Worm (Caenorhabditis elegans): ENCODE data around the gene chil-24.
"Not testable (repeated sequence)": the region's sequence is repeated elsewhere in the genome, so short reads cannot be mapped to it uniquely, and the experiment has no call there.

Gene chil-24

DNA sequence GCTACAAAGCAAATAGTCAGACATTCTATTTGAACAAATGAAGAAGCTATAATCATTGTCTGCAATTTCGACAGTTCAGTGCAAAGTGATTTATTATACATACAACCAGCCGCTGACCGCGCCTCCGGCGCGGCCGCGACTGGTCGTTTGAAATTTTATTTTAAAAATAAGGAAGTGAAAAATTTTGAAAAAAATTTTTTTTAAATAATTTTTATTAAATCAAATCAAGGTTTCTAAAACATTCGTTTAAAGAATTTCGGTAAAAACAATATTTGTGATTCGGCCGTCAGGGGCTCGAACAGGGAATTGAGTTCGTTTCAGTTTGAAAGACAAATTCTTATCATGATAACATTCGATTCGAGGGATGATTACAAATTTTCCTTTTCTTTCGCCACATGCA lies 43.2 kb downstream of the chil-24 start, which contains the start of gene Y27F2A.10:
Gene Y27F2A.10 (minus strand): TSS at position 101 of the 400 bp plus-strand sequence.
- no peak for TF ChIP-seq nhr-23 (tag; optimal IDR thresholded peaks at IDR 0.05)
- no peak for TF ChIP-seq C34F6.9 (tag; optimal IDR thresholded peaks at IDR 0.05)
- TF ChIP-seq F13H6.1 (tag; optimal IDR thresholded peaks at IDR 0.05) = no peak
- no peak for TF ChIP-seq mdl-1 (tag; optimal IDR thresholded peaks at IDR 0.05)
- no peak for TF ChIP-seq mbf-1 (tag; optimal IDR thresholded peaks at IDR 0.05)
- TF ChIP-seq unc-62 (GFP tag; optimal IDR thresholded peaks at IDR 0.05) = no peak
- TF ChIP-seq mab-5 (tag; optimal IDR thresholded peaks at IDR 0.05) = no peak
- no peak for TF ChIP-seq gmeb-1 (tag; optimal IDR thresholded peaks at IDR 0.05)
- TF ChIP-seq alr-1 (tag; optimal IDR thresholded peaks at IDR 0.05) = no peak
- no peak for TF ChIP-seq ceh-82 (tag; optimal IDR thresholded peaks at IDR 0.05)
- no peak for TF ChIP-seq R02D3.7 (tag; optimal IDR thresholded peaks at IDR 0.05)
- no peak for TF ChIP-seq unc-39 (tag; optimal IDR thresholded peaks at IDR 0.05)
- no peak for TF ChIP-seq snpc-4 (tag; optimal IDR thresholded peaks at IDR 0.05)
- TF ChIP-seq nhr-10 (tag; optimal IDR thresholded peaks at IDR 0.05) = no peak
- no peak for TF ChIP-seq blmp-1 (tag; optimal IDR thresholded peaks at IDR 0.05; ENCODE audit: insufficient read depth)
- no peak for TF ChIP-seq sma-9 (GFP tag; optimal IDR thresholded peaks at IDR 0.05)
- no peak for TF ChIP-seq sma-9 (tag; optimal IDR thresholded peaks at IDR 0.05)
- TF ChIP-seq lsy-2 (tag; optimal IDR thresholded peaks at IDR 0.05) = no peak

DNA sequence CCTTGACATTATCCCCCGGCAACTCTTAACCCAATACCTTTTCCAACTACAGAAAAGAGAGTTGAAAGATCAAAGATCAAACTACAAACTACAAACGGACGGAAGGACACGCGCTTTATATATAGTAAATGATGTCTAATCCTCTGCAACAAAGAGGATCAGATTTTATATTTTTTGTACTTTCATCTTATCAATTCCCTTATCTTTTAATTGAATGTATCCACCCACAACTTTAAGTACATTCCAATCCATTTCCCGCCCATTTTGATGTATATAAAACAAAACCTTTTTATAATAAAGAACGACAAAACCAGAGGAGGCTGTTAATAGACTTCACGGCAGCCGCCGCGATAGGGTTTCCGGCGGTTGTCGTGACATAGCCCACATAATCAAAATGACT lies 48.7 kb downstream of the chil-24 start, which contains the start of gene sri-40:
Gene sri-40 (plus strand): TSS at position 301 of the 400 bp plus-strand sequence.
- not testable (repeated sequence) for TF ChIP-seq mab-5 (tag; optimal IDR thresholded peaks at IDR 0.05); nhr-6 (tag; optimal IDR thresholded peaks at IDR 0.05); sma-3 (GFP tag; optimal IDR thresholded peaks at IDR 0.05)
